Fruit fly (Drosophila melanogaster) whole organism, embryonic: ENCODE measurements around the gene Usp5.
A peak's percentile ranks its signal among the peaks of the same experiment; 100 is the strongest.

Experiments
- CG16779 ChIP-seq: fragments of 200-800 bp; sonication (Bioruptor generic); IDR thresholded peaks from 2 replicates; pipeline ENCODE4 v1.3.6; 2022; ENCODE audit warnings: missing biosample characterization, missing genetic modification characterization
- CG4360 ChIP-seq: fragments of 200-800 bp; sonication (Bioruptor generic); IDR thresholded peaks from 2 replicates; pipeline ENCODE4 v1.3.6; 2022; ENCODE audit warnings: missing biosample characterization, missing genetic modification characterization
- CG6254 ChIP-seq: fragments of 200-800 bp; sonication (Bioruptor generic); optimal IDR thresholded peaks from 3 replicates; lab custom pipeline; 2017; ENCODE audit warnings: mild to moderate bottlenecking, missing biosample characterization, missing genetic modification reagents, missing genetic modification characterization
- CG6654 ChIP-seq: fragments of 200-800 bp; sonication (Bioruptor generic); optimal IDR thresholded peaks from 2 replicates; lab custom pipeline; 2017; ENCODE audit warnings: missing biosample characterization, mild to moderate bottlenecking, missing genetic modification characterization
- MBD-R2 ChIP-seq: fragments of 200-800 bp; sonication (Bioruptor generic); IDR thresholded peaks from 2 replicates; pipeline ENCODE4 v1.3.6; 2022; ENCODE audit warnings: missing biosample characterization, missing genetic modification characterization
- emc ChIP-seq: fragments of 200-800 bp; sonication (Bioruptor generic); optimal IDR thresholded peaks from 2 replicates; lab custom pipeline; 2016; ENCODE audit warnings: missing biosample characterization, missing genetic modification characterization
- hkb ChIP-seq, 2 experiments: fragments of 200-800 bp in 1 of 2; fragments of >200 bp in 1 of 2; sonication (Bioruptor generic) in 1 of 2; IDR thresholded peaks in 1 of 2; optimal IDR thresholded peaks in 1 of 2; 2 replicates each; pipeline versions ENCODE4 v1.3.6 to Lab custom; 2017 to 2022; ENCODE audit warnings: missing biosample characterization in 1 of 2, missing genetic modification characterization in 1 of 2
- knrl ChIP-seq: fragments of 200-800 bp; sonication (Bioruptor generic); IDR thresholded peaks from 3 replicates; pipeline ENCODE4 v1.3.6; 2022; ENCODE audit warnings: missing biosample characterization, missing genetic modification characterization; ENCODE audit not compliant: partially characterized antibody

DNA sequence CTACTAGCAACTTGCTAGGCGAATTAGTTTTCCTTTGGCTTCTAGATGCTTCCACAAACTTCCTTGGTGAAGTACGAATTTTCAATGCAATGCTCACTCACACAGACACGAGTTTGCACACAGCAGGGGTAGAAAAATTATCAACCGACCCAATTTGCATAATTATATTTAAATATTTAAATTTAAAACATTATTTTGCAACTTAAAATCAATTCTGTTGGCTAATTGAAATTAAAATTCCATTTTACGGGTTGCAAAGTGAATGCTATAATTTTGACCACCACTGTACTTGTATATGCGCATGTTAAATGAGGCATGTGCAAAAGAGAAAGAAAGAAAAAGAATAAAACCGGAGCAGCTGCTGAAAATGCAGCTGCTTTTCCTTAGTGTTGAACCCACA lies 45.9 kb upstream of the Usp5 start:
- TF ChIP-seq CG4360: peak; percentile 71
- no peak for TF ChIP-seq emc (GFP tag; lab: Kevin White, UChicago)
- TF ChIP-seq CG16779 (GFP tag; lab: Robert Waterston, UW): peak; percentile 84; the same call in 1 of the 2 replicates
- peak; percentile 93 for TF ChIP-seq CG6254 (GFP tag; lab: Kevin White, UChicago)
- no peak for TF ChIP-seq hkb (optimal IDR thresholded peaks at IDR 0.05; lab: Kevin White, UChicago)
- TF ChIP-seq hkb (GFP tag; IDR thresholded peaks at IDR 0.05; lab: Robert Waterston, UW): peak; percentile 97
- 0 out of 3 replicates have a peak, but pooled peaks have one; percentile 12 for TF ChIP-seq knrl (GFP tag; lab: Robert Waterston, UW)
- peak; percentile 76 for TF ChIP-seq MBD-R2 (GFP tag; lab: Robert Waterston, UW)
- TF ChIP-seq CG6654: peak; percentile 75
